Fruit fly (Drosophila melanogaster) whole organism, wandering third instar larva: ENCODE measurements around the gene alpha-Est5.

Experiments
- Abd-B ChIP-seq: fragments of >200 bp; optimal IDR thresholded peaks from 2 replicates; lab custom pipeline; 2017; ENCODE audit warnings: missing biosample characterization, missing genetic modification characterization
- CG32264 ChIP-seq: fragments of 200-800 bp; sonication (Bioruptor generic); optimal IDR thresholded peaks from 2 replicates; lab custom pipeline; 2016; ENCODE audit warnings: missing biosample characterization, missing genetic modification characterization
- CG9705 ChIP-seq: fragments of 200-800 bp; sonication (Bioruptor generic); optimal IDR thresholded peaks from 2 replicates; lab custom pipeline; 2018; ENCODE audit warnings: missing biosample characterization, mild to moderate bottlenecking, missing genetic modification characterization
- CrebA ChIP-seq: fragments of 200-800 bp; sonication (Bioruptor generic); optimal IDR thresholded peaks from 2 replicates; lab custom pipeline; 2016; ENCODE audit warnings: missing biosample characterization, mild to moderate bottlenecking, missing genetic modification characterization, borderline replicate concordance
- Dfd ChIP-seq: fragments of >200 bp; optimal IDR thresholded peaks from 2 replicates; lab custom pipeline; 2017; ENCODE audit warnings: missing biosample characterization, missing genetic modification characterization
- Dif ChIP-seq: fragments of 200-275, 200-300 bp; sonication (Bioruptor generic); optimal IDR thresholded peaks from 2 replicates; lab custom pipeline; 2018; ENCODE audit warnings: missing biosample characterization, missing genetic modification characterization; ENCODE audit not compliant: partially characterized antibody
- GATAd ChIP-seq: sonication (Bioruptor generic); optimal IDR thresholded peaks from 2 replicates; lab custom pipeline; 2016; ENCODE audit warnings: missing biosample characterization, missing genetic modification characterization
- Hnf4 ChIP-seq: fragments of 200-800 bp; sonication (Bioruptor generic); optimal IDR thresholded peaks from 2 replicates; lab custom pipeline; 2016; ENCODE audit warnings: missing biosample characterization, mild to moderate bottlenecking, missing genetic modification characterization
- Hr78 ChIP-seq: fragments of >200 bp; optimal IDR thresholded peaks from 2 replicates; lab custom pipeline; 2017; ENCODE audit warnings: missing biosample characterization, missing genetic modification characterization
- Hr83 ChIP-seq: fragments of 200-300 bp; sonication (Bioruptor generic); optimal IDR thresholded peaks from 2 replicates; lab custom pipeline; 2016; ENCODE audit warnings: missing biosample characterization, mild to moderate bottlenecking, missing genetic modification characterization, moderate library complexity; ENCODE audit not compliant: poor library complexity, severe bottlenecking
- Jra ChIP-seq: sonication (Bioruptor generic); optimal IDR thresholded peaks from 2 replicates; lab custom pipeline; 2016; ENCODE audit warnings: missing biosample characterization, missing genetic modification characterization
- Mio ChIP-seq: sonication (Bioruptor generic); optimal IDR thresholded peaks from 2 replicates; lab custom pipeline; 2016; ENCODE audit warnings: missing biosample characterization, missing genetic modification characterization
- Myc ChIP-seq: fragments of >200 bp; optimal IDR thresholded peaks from 2 replicates; lab custom pipeline; 2017
- OdsH ChIP-seq: fragments of 200-800 bp; sonication (Bioruptor generic); optimal IDR thresholded peaks from 2 replicates; lab custom pipeline; 2016; ENCODE audit warnings: missing biosample characterization, mild to moderate bottlenecking, missing genetic modification characterization
- Rel ChIP-seq, 2 experiments: fragments of 200-800 bp; sonication (Bioruptor generic) in 1 of 2; optimal IDR thresholded peaks; 2 replicates in 1 of 2; 3 replicates in 1 of 2; lab custom pipeline; 2016 to 2019; ENCODE audit warnings: mild to moderate bottlenecking in 2 of 2, missing biosample characterization in 2 of 2, missing genetic modification characterization in 2 of 2, moderate library complexity in 1 of 2
- Sp1 ChIP-seq: fragments of 200-800 bp; sonication (Bioruptor generic); optimal IDR thresholded peaks from 3 replicates; lab custom pipeline; 2019; ENCODE audit warnings: missing biosample characterization, mild to moderate bottlenecking, missing genetic modification characterization, moderate library complexity
- Vsx2 ChIP-seq: fragments of 200-300, 225-300 bp; sonication (Bioruptor generic); optimal IDR thresholded peaks from 2 replicates; lab custom pipeline; 2018; ENCODE audit warnings: missing biosample characterization, missing genetic modification characterization; ENCODE audit not compliant: partially characterized antibody
- dl ChIP-seq, 2 experiments: fragments of 175-275, 200-275 bp in 1 of 2; fragments of 200-275 bp in 1 of 2; sonication (Bioruptor generic); optimal IDR thresholded peaks; lab custom pipeline; 2018; ENCODE audit warnings: mild to moderate bottlenecking in 2 of 2, missing biosample characterization in 2 of 2, missing genetic modification characterization in 2 of 2, moderate library complexity in 2 of 2; ENCODE audit not compliant: partially characterized antibody in 2 of 2, insufficient read depth in 1 of 2
- dsf ChIP-seq: sonication (Bioruptor generic); optimal IDR thresholded peaks from 2 replicates; lab custom pipeline; 2016; ENCODE audit warnings: missing biosample characterization, missing genetic modification characterization, borderline replicate concordance
- ey ChIP-seq: fragments of 200-800 bp; sonication (Bioruptor generic); optimal IDR thresholded peaks from 2 replicates; lab custom pipeline; 2016; ENCODE audit warnings: missing biosample characterization, missing genetic modification characterization
- foxo ChIP-seq, 2 experiments: fragments of 200-800 bp; sonication (Bioruptor generic); optimal IDR thresholded peaks; 2 replicates in 1 of 2; 3 replicates in 1 of 2; lab custom pipeline; 2016 to 2017; ENCODE audit warnings: missing biosample characterization in 2 of 2, missing genetic modification characterization in 2 of 2
- fru ChIP-seq: fragments of 200-800 bp; sonication (Bioruptor generic); optimal IDR thresholded peaks from 3 replicates; lab custom pipeline; 2016; ENCODE audit warnings: missing biosample characterization, mild to moderate bottlenecking, missing genetic modification characterization
- h ChIP-seq: fragments of 200-800 bp; sonication (Bioruptor generic); optimal IDR thresholded peaks from 3 replicates; lab custom pipeline; 2016; ENCODE audit warnings: missing biosample characterization, mild to moderate bottlenecking, missing genetic modification characterization
- jim ChIP-seq: fragments of 175-275, 200-325 bp; sonication (Bioruptor generic); optimal IDR thresholded peaks from 2 replicates; lab custom pipeline; 2016; ENCODE audit warnings: missing biosample characterization, mild to moderate bottlenecking, missing genetic modification characterization
- pan ChIP-seq: fragments of >200 bp; optimal IDR thresholded peaks from 2 replicates; lab custom pipeline; 2017
- psq ChIP-seq: fragments of 200-800 bp; sonication (Bioruptor generic); optimal IDR thresholded peaks from 3 replicates; lab custom pipeline; 2017; ENCODE audit warnings: missing biosample characterization, mild to moderate bottlenecking, missing genetic modification characterization, moderate library complexity
- rgr ChIP-seq: fragments of 200-800 bp; sonication (Bioruptor generic); optimal IDR thresholded peaks from 3 replicates; lab custom pipeline; 2016; ENCODE audit warnings: missing biosample characterization, mild to moderate bottlenecking, missing genetic modification characterization
- sage ChIP-seq: fragments of 200-800 bp; sonication (Bioruptor generic); optimal IDR thresholded peaks from 2 replicates; lab custom pipeline; 2016; ENCODE audit warnings: missing biosample characterization, mild to moderate bottlenecking, missing genetic modification characterization
- usp ChIP-seq: fragments of >200 bp; optimal IDR thresholded peaks from 2 replicates; lab custom pipeline; 2017; ENCODE audit warnings: missing biosample characterization, missing genetic modification characterization
- woc ChIP-seq: sonication (Bioruptor generic); optimal IDR thresholded peaks from 2 replicates; lab custom pipeline; 2016; ENCODE audit warnings: missing biosample characterization, mild to moderate bottlenecking, missing genetic modification characterization

The alpha-Est5 gene

DNA sequence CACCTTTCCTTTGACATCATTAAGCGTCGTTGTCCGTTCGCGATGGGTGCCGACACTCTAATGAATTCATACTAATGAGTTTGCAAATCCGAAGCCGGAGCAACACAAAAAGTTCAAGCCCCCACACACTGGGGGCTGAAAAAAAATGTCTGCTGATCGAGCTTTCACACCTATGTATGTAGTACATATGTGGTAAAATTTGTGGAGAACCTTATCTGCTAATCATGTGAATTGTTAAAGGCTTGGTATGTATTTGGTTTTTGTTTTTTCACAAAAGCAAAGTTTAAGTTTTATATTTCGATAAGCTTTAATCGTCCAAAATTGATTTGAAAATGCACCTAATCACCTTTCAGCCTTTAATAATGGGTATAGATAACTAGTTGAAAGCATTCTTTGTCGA is at the start of gene alpha-Est5:
alpha-Est5 (minus strand) TSS at position 110 of the 400 bp plus-strand sequence.
- TF ChIP-seq Hr78 (GFP tag; lab: Kevin White, UChicago) (no peak), dsf (GFP tag; lab: Kevin White, UChicago) (no peak), Dif (peak; percentile 24), jim (no peak), Jra (no peak), usp (no peak), ey (GFP tag; lab: Kevin White, UChicago) (no peak), CrebA (GFP tag; lab: Kevin White, UChicago) (peak; percentile 70), pan (lab: Kevin White, UChicago) (no peak), psq (GFP tag; lab: Kevin White, UChicago) (no peak), foxo (GFP tag; optimal IDR thresholded peaks at IDR 0.05; lab: Kevin White, UChicago) (no peak), Hr83 (GFP tag; lab: Kevin White, UChicago) (peak; percentile 31), Abd-B (GFP tag; lab: Kevin White, UChicago) (no peak), Mio (GFP tag; lab: Kevin White, UChicago) (no peak), dl (GFP tag; optimal IDR thresholded peaks at IDR 0.05; lab: Kevin White, UChicago; ENCODE audit: insufficient read depth in 1 of 2, partially characterized antibody in 2 of 2) (no peak), woc (GFP tag; lab: Kevin White, UChicago) (no peak), Sp1 (GFP tag; lab: Kevin White, UChicago) (no peak), OdsH (no peak), Vsx2 (GFP tag; lab: Kevin White, UChicago) (no peak), Rel (GFP tag; optimal IDR thresholded peaks at IDR 0.05; lab: Kevin White, UChicago) (no peak), Rel (tag; optimal IDR thresholded peaks at IDR 0.05; lab: Kevin White, UChicago) (peak; percentile 26)

DNA sequence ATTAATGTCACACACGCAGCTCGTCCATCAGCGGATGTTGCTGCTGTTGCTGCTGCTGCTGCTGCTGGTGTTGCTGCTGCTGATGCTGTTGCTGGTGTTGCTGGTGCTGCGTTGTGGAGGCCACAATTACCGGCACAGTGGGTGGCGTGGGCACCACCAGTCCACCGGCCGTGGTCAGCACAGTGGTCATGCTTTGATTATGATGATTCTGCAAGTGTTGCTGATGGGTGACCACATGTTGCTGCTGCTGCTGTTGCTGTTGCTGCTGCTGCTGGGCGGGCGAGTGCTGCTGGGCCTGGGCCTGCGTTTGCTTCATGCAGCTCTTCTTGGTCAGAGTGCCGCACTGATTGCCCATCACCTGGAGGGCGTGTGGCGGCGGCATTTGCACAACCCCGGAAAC is 36.0 kb upstream of the alpha-Est5 start:
- TF ChIP-seq Abd-B (GFP tag; lab: Kevin White, UChicago) (no peak), sage (no peak), Dfd (GFP tag; lab: Kevin White, UChicago) (peak; percentile 97)

DNA sequence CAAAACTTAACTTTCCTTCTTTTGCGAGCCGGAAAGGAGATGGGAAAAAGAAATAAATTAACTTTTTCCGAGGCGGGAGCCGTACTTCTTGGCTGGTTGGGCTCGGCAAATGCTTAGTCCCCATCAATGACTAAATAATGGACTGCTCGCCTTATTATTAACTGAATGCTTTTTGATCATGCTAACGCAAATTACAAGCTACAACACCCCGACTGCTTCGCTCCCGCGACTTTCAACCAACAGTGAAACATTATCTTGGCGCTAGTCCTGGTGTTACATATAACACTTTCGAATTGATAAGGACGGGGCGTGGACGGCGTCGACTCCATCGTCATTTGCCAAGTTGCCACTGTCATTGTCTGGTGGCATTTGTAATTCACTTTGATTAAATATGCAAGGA is 15.5 kb upstream of the alpha-Est5 start, which contains the start of gene CG45545:
CG45545 (plus strand) TSS at position 301 of the 400 bp plus-strand sequence.
- no peak for TF ChIP-seq rgr (GFP tag; lab: Kevin White, UChicago)
- TF ChIP-seq usp, result no peak
- no peak for TF ChIP-seq foxo (GFP tag; optimal IDR thresholded peaks at IDR 0.05; lab: Kevin White, UChicago)
- no peak for TF ChIP-seq h (GFP tag; lab: Kevin White, UChicago)
- TF ChIP-seq Dif, result no peak
- TF ChIP-seq pan (lab: Kevin White, UChicago), result no peak
- no peak for TF ChIP-seq CG9705 (GFP tag; lab: Kevin White, UChicago)
- no peak for TF ChIP-seq OdsH
- no peak for TF ChIP-seq Jra
- TF ChIP-seq woc (GFP tag; lab: Kevin White, UChicago), result no peak
- TF ChIP-seq Hnf4 (GFP tag; lab: Kevin White, UChicago), result no peak
- no peak for TF ChIP-seq Vsx2 (GFP tag; lab: Kevin White, UChicago)
- no peak for TF ChIP-seq Mio (GFP tag; lab: Kevin White, UChicago)
- no peak for TF ChIP-seq Hr78 (GFP tag; lab: Kevin White, UChicago)
- TF ChIP-seq GATAd (GFP tag; lab: Kevin White, UChicago), result no peak

DNA sequence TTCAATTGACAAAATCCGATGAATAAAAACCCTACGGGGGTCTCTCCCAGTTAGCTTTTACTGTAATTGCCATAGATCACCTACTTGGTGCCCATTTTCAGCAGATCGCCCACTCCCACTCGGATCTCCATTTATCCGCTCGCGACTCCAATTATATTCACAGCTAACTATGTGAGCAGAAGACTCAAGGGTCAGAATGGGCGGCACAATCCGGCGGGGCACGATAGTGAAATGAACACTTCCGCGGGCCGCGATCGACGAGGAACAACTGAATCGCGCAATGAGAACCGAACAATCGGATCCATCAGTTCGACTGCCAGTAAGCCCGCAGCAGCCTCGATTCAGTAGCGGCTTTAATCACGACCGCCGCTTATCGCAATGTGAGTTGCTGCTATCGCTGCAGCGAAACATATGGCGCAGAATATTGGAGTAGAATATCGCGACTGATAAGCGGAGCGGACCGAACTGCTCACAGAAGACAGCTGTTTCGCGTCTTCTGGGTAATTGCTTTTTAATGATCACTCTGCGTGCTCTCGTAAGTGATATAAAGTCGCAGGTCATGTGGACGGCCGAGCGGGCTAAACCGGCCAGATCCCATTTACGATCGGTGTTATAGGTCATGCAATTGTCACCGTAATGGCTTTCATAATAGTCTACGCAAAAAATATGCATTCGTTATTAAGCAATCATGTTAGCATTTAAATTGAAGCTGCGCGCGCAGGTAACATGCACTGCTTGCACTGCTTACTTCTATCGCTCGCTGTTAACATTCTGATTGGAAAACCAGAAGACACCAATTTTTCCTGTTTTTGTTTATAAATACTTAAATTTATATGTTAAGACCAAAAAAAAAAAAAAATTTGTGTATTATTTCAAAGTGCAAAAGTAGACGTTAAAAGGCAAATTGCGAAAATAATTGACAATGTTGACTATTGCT is 12.9 kb upstream of the alpha-Est5 start, which contains the start of gene alpha-Est1:
alpha-Est1 (minus strand) TSS at position 317 of the 937 bp plus-strand sequence.
- TF ChIP-seq CG32264, result no peak
- TF ChIP-seq OdsH, result no peak
- peak; percentile 38 for TF ChIP-seq fru (GFP tag; lab: Kevin White, UChicago)
- peak; percentile 10 for TF ChIP-seq Hnf4 (GFP tag; lab: Kevin White, UChicago)
- TF ChIP-seq Myc (lab: Kevin White, UChicago), result no peak
